Fruit fly (Drosophila melanogaster): ENCODE results near the gene CG18809.
A peak's percentile ranks its signal among the peaks of the same experiment; 100 is the strongest.

The CG18809 gene

dm6 chrX:19744003-19744488 is at the start of gene CG18809, which contains the start of the genes COX6B, CG33932 and Rpp20:
CG18809 (minus strand) TSS chrX:19744335.
COX6B (minus strand) TSS chrX:19744335.
CG33932 (plus strand) TSS chrX:19744431.
Rpp20 (plus strand) TSS chrX:19744431.
- peak; percentile 59 for TF ChIP-seq CG31627 (GFP tag; optimal IDR thresholded peaks at IDR 0.05)
- TF ChIP-seq CG11902 (GFP tag; optimal IDR thresholded peaks at IDR 0.05), result no peak
- TF ChIP-seq Eip75B (GFP tag; optimal IDR thresholded peaks at IDR 0.05), result no peak
- peak; percentile 66 for TF ChIP-seq Eip78C (GFP tag)
- TF ChIP-seq CG10631 (GFP tag; optimal IDR thresholded peaks at IDR 0.05), result no peak
- TF ChIP-seq dac (GFP tag; optimal IDR thresholded peaks at IDR 0.05), result peak; percentile 28
- peak; percentile 100 for TF ChIP-seq achi (GFP tag; optimal IDR thresholded peaks at IDR 0.05)
- no peak for TF ChIP-seq Met (GFP tag; optimal IDR thresholded peaks at IDR 0.05)
- TF ChIP-seq CG11762 (GFP tag; optimal IDR thresholded peaks at IDR 0.05; ENCODE audit: insufficient read depth), result no peak
- TF ChIP-seq CG1621 (tag; optimal IDR thresholded peaks at IDR 0.05), result peak; percentile 5
- no peak for TF ChIP-seq svp (GFP tag)
- TF ChIP-seq fd59A (GFP tag; optimal IDR thresholded peaks at IDR 0.05), result no peak
- TF ChIP-seq CG34406 (GFP tag; optimal IDR thresholded peaks at IDR 0.05), result no peak
- TF ChIP-seq fkh (GFP tag; optimal IDR thresholded peaks at IDR 0.05), result no peak
- TF ChIP-seq Hr38 (GFP tag; optimal IDR thresholded peaks at IDR 0.05), result no peak
- peak; percentile 1 for TF ChIP-seq CG8319 (GFP tag; optimal IDR thresholded peaks at IDR 0.05)
- TF ChIP-seq CG32006 (GFP tag; optimal IDR thresholded peaks at IDR 0.05), result no peak
- TF ChIP-seq Gug (GFP tag; IDR thresholded peaks at IDR 0.05), result no peak
- peak; percentile 43 for TF ChIP-seq CG6854 (GFP tag; optimal IDR thresholded peaks at IDR 0.05)
- no peak for TF ChIP-seq CG6276 (GFP tag; optimal IDR thresholded peaks at IDR 0.05)
- TF ChIP-seq OdsH (GFP tag; optimal IDR thresholded peaks at IDR 0.05), result no peak
- no peak for TF ChIP-seq Eip93F (GFP tag; optimal IDR thresholded peaks at IDR 0.05)
- peak in 1 of 2 experiments; percentile 30 for TF ChIP-seq ss (GFP tag; optimal IDR thresholded peaks at IDR 0.05)
- no peak for TF ChIP-seq topi (GFP tag; optimal IDR thresholded peaks at IDR 0.05)
- no peak for TF ChIP-seq Ets21C (GFP tag; optimal IDR thresholded peaks at IDR 0.05)
- TF ChIP-seq CG3919 (GFP tag; optimal IDR thresholded peaks at IDR 0.05), result peak; percentile 59
- peak; percentile 48 for TF ChIP-seq cyc (GFP tag; optimal IDR thresholded peaks at IDR 0.05)
- TF ChIP-seq CG6808 (GFP tag; optimal IDR thresholded peaks at IDR 0.05), result no peak
- peak; percentile 98 for TF ChIP-seq vri (GFP tag; optimal IDR thresholded peaks at IDR 0.05)
- TF ChIP-seq spab (GFP tag; optimal IDR thresholded peaks at IDR 0.05), result no peak
- TF ChIP-seq Sox14 (GFP tag; optimal IDR thresholded peaks at IDR 0.05), result peak; percentile 65
- no peak for TF ChIP-seq Lpt (GFP tag; optimal IDR thresholded peaks at IDR 0.05)
- no peak for TF ChIP-seq Smox (GFP tag; optimal IDR thresholded peaks at IDR 0.05)
- no peak for TF ChIP-seq Ets96B (tag; optimal IDR thresholded peaks at IDR 0.05)
- peak; percentile 39 for TF ChIP-seq Hr39 (GFP tag; optimal IDR thresholded peaks at IDR 0.05)
- TF ChIP-seq Sox102F (GFP tag; optimal IDR thresholded peaks at IDR 0.05), result no peak
- no peak for TF ChIP-seq dsx (GFP tag; optimal IDR thresholded peaks at IDR 0.05; ENCODE audit: poor library complexity, severe bottlenecking)
- peak; percentile 44; the same call in 1 of the 3 replicates for TF ChIP-seq CG6163 (GFP tag; IDR thresholded peaks at IDR 0.05)
- no peak for TF ChIP-seq CG7368 (GFP tag; optimal IDR thresholded peaks at IDR 0.05)
- no peak for TF ChIP-seq Sox15 (GFP tag; optimal IDR thresholded peaks at IDR 0.05)
- no peak for TF ChIP-seq net (GFP tag; optimal IDR thresholded peaks at IDR 0.05)
- TF ChIP-seq CG10669 (GFP tag; optimal IDR thresholded peaks at IDR 0.05), result no peak
- TF ChIP-seq Blimp-1 (GFP tag; optimal IDR thresholded peaks at IDR 0.05), result no peak
- peak; percentile 5 for TF ChIP-seq CG6792 (GFP tag; optimal IDR thresholded peaks at IDR 0.05)
- TF ChIP-seq esn (GFP tag; optimal IDR thresholded peaks at IDR 0.05), result peak; percentile 48
- no peak; the same call in 2 of the 3 replicates for TF ChIP-seq CG8119 (GFP tag; IDR thresholded peaks at IDR 0.05)
- TF ChIP-seq CG4318 (GFP tag; optimal IDR thresholded peaks at IDR 0.05), result no peak
- TF ChIP-seq Hr4 (GFP tag; optimal IDR thresholded peaks at IDR 0.05), result no peak
- TF ChIP-seq CG15336 (GFP tag; IDR thresholded peaks at IDR 0.05), result peak; percentile 34; the same call in 1 of the 2 replicates
- TF ChIP-seq salr (GFP tag; optimal IDR thresholded peaks at IDR 0.05), result no peak
- no peak for TF ChIP-seq pdm3 (GFP tag; optimal IDR thresholded peaks at IDR 0.05)
- no peak for TF ChIP-seq acj6 (GFP tag; optimal IDR thresholded peaks at IDR 0.05)

Data from whole organism, prepupa.